Fruit fly (Drosophila melanogaster): ENCODE measurements around the gene Vps33B.

The Vps33B gene

DNA sequence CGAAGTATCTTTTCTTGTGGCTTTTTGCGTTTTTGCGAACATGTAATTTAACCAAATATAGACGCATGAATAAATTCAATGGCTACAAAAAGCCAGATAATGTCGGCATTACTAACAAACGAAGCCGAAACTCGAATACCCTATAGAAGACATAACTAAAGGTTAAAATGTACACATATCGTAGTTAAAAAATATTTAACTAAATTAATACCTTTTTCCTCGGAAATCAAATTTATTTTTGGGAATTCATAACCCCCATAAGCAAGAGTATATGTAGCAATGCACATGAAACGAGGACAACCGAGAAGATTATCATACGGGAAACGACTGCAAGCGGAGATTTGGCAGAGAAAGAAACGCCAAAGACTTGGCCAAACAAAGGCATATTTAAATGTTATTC, 11.6 kb upstream of the Vps33B start:
- TF ChIP-seq ttk (GFP tag; IDR thresholded peaks at IDR 0.05) (no peak), zen (tag; optimal IDR thresholded peaks at IDR 0.05) (no peak), bsh (GFP tag; optimal IDR thresholded peaks at IDR 0.05) (peak in 1 of 2 experiments; percentile 26), CG8388 (GFP tag; optimal IDR thresholded peaks at IDR 0.05) (no peak), CG14050 (GFP tag; IDR thresholded peaks at IDR 0.05) (no peak), gsb-n (tag; optimal IDR thresholded peaks at IDR 0.05) (no peak), tna (GFP tag; IDR thresholded peaks at IDR 0.05; ENCODE audit: partially characterized antibody) (no peak), Ada2b (GFP tag; IDR thresholded peaks at IDR 0.05) (no peak), CG32767 (GFP tag; IDR thresholded peaks at IDR 0.05) (no peak), CG4404 (GFP tag; IDR thresholded peaks at IDR 0.05) (no peak), zfh2 (GFP tag; optimal IDR thresholded peaks at IDR 0.05) (no peak), Dbx (GFP tag; IDR thresholded peaks at IDR 0.05) (no peak), B-H2 (GFP tag; optimal IDR thresholded peaks at IDR 0.05) (no peak), D19A (tag; optimal IDR thresholded peaks at IDR 0.05) (peak; percentile 54), grn (GFP tag; optimal IDR thresholded peaks at IDR 0.05) (no peak), lbe (GFP tag; optimal IDR thresholded peaks at IDR 0.05) (peak; percentile 18), bbx (GFP tag; IDR thresholded peaks at IDR 0.05; ENCODE audit: partially characterized antibody) (no peak), CG2116 (GFP tag; optimal IDR thresholded peaks at IDR 0.05) (no peak), CG9932 (GFP tag; IDR thresholded peaks at IDR 0.05) (no peak), CG3847 (GFP tag; IDR thresholded peaks at IDR 0.05) (no peak), nmo (GFP tag; optimal IDR thresholded peaks at IDR 0.05) (no peak), insv (GFP tag; optimal IDR thresholded peaks at IDR 0.05) (no peak), NFAT (GFP tag; IDR thresholded peaks at IDR 0.05) (no peak), CG5245 (GFP tag; optimal IDR thresholded peaks at IDR 0.05) (no peak), da (GFP tag; optimal IDR thresholded peaks at IDR 0.05) (no peak), Drgx (GFP tag; IDR thresholded peaks at IDR 0.05) (peak; percentile 60)

dm6 chr3R:25462642-25463317, 10.5 kb upstream of the Vps33B start:
- TF ChIP-seq CG10147 (GFP tag; optimal IDR thresholded peaks at IDR 0.05) (peak; percentile 45), CG12391 (tag; optimal IDR thresholded peaks at IDR 0.05) (peak; percentile 45), Bdp1 (GFP tag; optimal IDR thresholded peaks at IDR 0.05) (no peak), ash1 (GFP tag; optimal IDR thresholded peaks at IDR 0.05) (no peak), YL-1 (GFP tag; optimal IDR thresholded peaks at IDR 0.05) (no peak), Atf3 (GFP tag; optimal IDR thresholded peaks at IDR 0.05) (no peak), pita (GFP tag; optimal IDR thresholded peaks at IDR 0.05) (no peak), Deaf1 (tag; optimal IDR thresholded peaks at IDR 0.05) (peak; percentile 22), Rx (GFP tag; IDR thresholded peaks at IDR 0.05) (no peak), cato (GFP tag; optimal IDR thresholded peaks at IDR 0.05; ENCODE audit: borderline replicate concordance) (no peak), Gsc (GFP tag; IDR thresholded peaks at IDR 0.05) (no peak), MTF-1 (GFP tag; optimal IDR thresholded peaks at IDR 0.05; ENCODE audit: borderline replicate concordance) (no peak), CG6175 (GFP tag; IDR thresholded peaks at IDR 0.05) (no peak), gem (tag; optimal IDR thresholded peaks at IDR 0.05) (peak; percentile 71), CG14965 (GFP tag; optimal IDR thresholded peaks at IDR 0.05; ENCODE audit: borderline replicate concordance) (no peak), BtbVII (GFP tag; optimal IDR thresholded peaks at IDR 0.05) (no peak), CG14860 (GFP tag; IDR thresholded peaks at IDR 0.05; ENCODE audit: partially characterized antibody) (no peak), CG17361 (GFP tag; IDR thresholded peaks at IDR 0.05) (peak; percentile 63), CG15011 (GFP tag; optimal IDR thresholded peaks at IDR 0.05) (peak; percentile 3), CG4360 (GFP tag; IDR thresholded peaks at IDR 0.05) (no peak), Med (GFP tag) (peak; percentile 27), pb (GFP tag; optimal IDR thresholded peaks at IDR 0.05) (no peak), dan (GFP tag; IDR thresholded peaks at IDR 0.05) (no peak), tio (GFP tag; optimal IDR thresholded peaks at IDR 0.05) (no peak), CG31388 (GFP tag; optimal IDR thresholded peaks at IDR 0.05) (no peak), her (GFP tag; optimal IDR thresholded peaks at IDR 0.05) (no peak)
